Worm (Caenorhabditis elegans): Measurements from ENCODE around the gene K10H10.12.

K10H10.12 gene

ce11 chrII:14494414-14494463, 11.9 kb downstream of the K10H10.12 start, which contains the start of gene cysl-2:
Gene cysl-2, minus strand, starts transcription at chrII:14494451.
- TF ChIP-seq unc-30 (tag; optimal IDR thresholded peaks at IDR 0.05) (no peak), egl-27 (tag; optimal IDR thresholded peaks at IDR 0.05) (no peak), rnt-1 (tag; optimal IDR thresholded peaks at IDR 0.05) (no peak), Y116A8C.19 (tag; optimal IDR thresholded peaks at IDR 0.05; ENCODE audit: borderline replicate concordance) (no peak), unc-86 (tag; optimal IDR thresholded peaks at IDR 0.05) (no peak), mep-1 (tag; optimal IDR thresholded peaks at IDR 0.05) (no peak), C34B4.2 (tag; optimal IDR thresholded peaks at IDR 0.05) (no peak), lir-3 (tag; optimal IDR thresholded peaks at IDR 0.05; ENCODE audit: poor library complexity) (no peak), blmp-1 (tag; optimal IDR thresholded peaks at IDR 0.05) (no peak), efl-1 (optimal IDR thresholded peaks at IDR 0.05) (no peak), efl-1 (GFP tag; optimal IDR thresholded peaks at IDR 0.05 in 1 of 2) (no peak), zag-1 (tag; optimal IDR thresholded peaks at IDR 0.05) (no peak), nhr-71 (tag; optimal IDR thresholded peaks at IDR 0.05) (no peak), nhr-84 (tag; optimal IDR thresholded peaks at IDR 0.05) (no peak), unc-62 (GFP tag; optimal IDR thresholded peaks at IDR 0.05) (no peak), F16B12.6 (tag; optimal IDR thresholded peaks at IDR 0.05) (no peak), tlp-1 (tag; optimal IDR thresholded peaks at IDR 0.05) (no peak), nhr-28 (tag; optimal IDR thresholded peaks at IDR 0.05) (no peak), alr-1 (tag; optimal IDR thresholded peaks at IDR 0.05; ENCODE audit: borderline replicate concordance) (no peak), pqm-1 (tag; optimal IDR thresholded peaks at IDR 0.05) (no peak), nhr-90 (tag; optimal IDR thresholded peaks at IDR 0.05; ENCODE audit: poor library complexity) (no peak)

DNA sequence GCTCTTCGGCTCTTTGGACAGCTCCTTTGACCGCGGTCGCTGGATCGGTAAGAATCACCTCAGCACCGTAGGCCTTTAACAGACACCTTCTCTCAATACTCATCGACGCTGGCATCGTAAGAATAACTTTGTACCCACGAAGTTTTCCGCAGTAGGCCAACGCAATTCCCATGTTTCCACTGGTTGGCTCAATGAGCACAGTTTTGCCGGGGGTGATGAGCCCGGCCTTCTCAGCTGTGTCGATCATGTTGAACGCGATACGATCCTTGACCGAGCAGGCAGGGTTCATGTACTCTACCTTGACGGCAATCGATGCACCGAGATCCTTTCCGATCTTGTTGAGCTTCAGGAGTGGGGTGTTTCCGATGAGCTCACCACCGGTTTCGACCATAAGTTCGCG, 12.1 kb downstream of the K10H10.12 start:
- no peak for TF ChIP-seq mef-2 (tag; optimal IDR thresholded peaks at IDR 0.05)
- no peak for TF ChIP-seq unc-62 (GFP tag; optimal IDR thresholded peaks at IDR 0.05)
- no peak for TF ChIP-seq fkh-8 (tag; optimal IDR thresholded peaks at IDR 0.05)
- TF ChIP-seq nhr-19 (GFP tag; conservative IDR thresholded peaks at IDR 0.05), result no peak
- TF ChIP-seq lin-15B (tag; optimal IDR thresholded peaks at IDR 0.05), result no peak
- no peak for TF ChIP-seq ceh-82 (tag; optimal IDR thresholded peaks at IDR 0.05)
- TF ChIP-seq dsc-1 (tag; optimal IDR thresholded peaks at IDR 0.05), result no peak
- TF ChIP-seq rnt-1 (tag; optimal IDR thresholded peaks at IDR 0.05), result no peak
- TF ChIP-seq elt-3 (tag; optimal IDR thresholded peaks at IDR 0.05), result no peak
- no peak for TF ChIP-seq egl-27 (tag; optimal IDR thresholded peaks at IDR 0.05)
- TF ChIP-seq Y116A8C.19 (tag; optimal IDR thresholded peaks at IDR 0.05; ENCODE audit: borderline replicate concordance), result no peak
- TF ChIP-seq skn-1 (tag; optimal IDR thresholded peaks at IDR 0.05), result no peak
- TF ChIP-seq nhr-76 (tag; optimal IDR thresholded peaks at IDR 0.05), result no peak
- no peak for TF ChIP-seq efl-1 (optimal IDR thresholded peaks at IDR 0.05)
- TF ChIP-seq efl-1 (GFP tag; optimal IDR thresholded peaks at IDR 0.05 in 1 of 2), result no peak

DNA sequence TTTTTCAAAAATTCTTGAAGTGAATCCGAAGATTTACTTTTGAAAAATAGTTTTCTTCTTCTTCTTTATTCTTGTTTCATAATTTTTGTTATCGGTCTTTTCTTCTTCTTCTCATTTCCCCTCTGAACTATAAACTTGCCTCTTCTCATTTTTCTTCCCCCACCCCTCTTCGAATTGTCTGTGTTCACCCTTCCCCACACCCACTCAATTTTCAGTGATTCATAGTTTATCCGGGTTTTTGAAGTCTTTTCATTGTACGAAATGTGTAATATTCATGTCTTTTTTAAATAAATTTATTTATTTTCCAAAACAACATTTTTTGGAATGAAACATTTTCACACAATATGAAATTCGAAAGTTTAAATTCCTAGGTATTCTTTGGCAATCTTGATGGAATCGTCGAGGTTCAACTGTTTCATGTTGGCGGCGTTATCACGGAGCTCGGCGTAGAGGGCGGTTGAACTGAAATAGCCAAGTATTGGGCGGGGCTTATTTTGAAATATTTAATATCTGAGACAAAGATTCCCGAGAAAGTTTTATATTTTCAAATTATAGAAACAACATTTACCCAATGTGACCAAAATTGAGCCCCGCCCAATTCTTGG, 13.5 kb downstream of the K10H10.12 start:
- no peak for TF ChIP-seq elt-2 (tag; optimal IDR thresholded peaks at IDR 0.05)
- no peak for TF ChIP-seq sox-4 (tag; optimal IDR thresholded peaks at IDR 0.05)
- TF ChIP-seq elt-3 (tag; optimal IDR thresholded peaks at IDR 0.05), result no peak
- TF ChIP-seq hlh-4 (tag; optimal IDR thresholded peaks at IDR 0.05), result no peak

ce11 chrII:14489407-14489806, 16.7 kb downstream of the K10H10.12 start, which contains the start of gene vnut-1:
Gene vnut-1, plus strand, starts transcription at chrII:14489802.
- TF ChIP-seq F16B12.6 (tag; optimal IDR thresholded peaks at IDR 0.05), result no peak
- TF ChIP-seq zip-4 (GFP tag; optimal IDR thresholded peaks at IDR 0.05), result no peak
- TF ChIP-seq C16A3.4 (tag; optimal IDR thresholded peaks at IDR 0.05), result no peak
- TF ChIP-seq nhr-71 (tag; optimal IDR thresholded peaks at IDR 0.05), result peak; percentile 52
- TF ChIP-seq ztf-4 (tag; optimal IDR thresholded peaks at IDR 0.05), result no peak
- peak; percentile 39 for TF ChIP-seq nhr-90 (tag; optimal IDR thresholded peaks at IDR 0.05; ENCODE audit: poor library complexity)
- peak; percentile 72 for TF ChIP-seq nhr-85 (tag)
- no peak for TF ChIP-seq aly-2 (tag; optimal IDR thresholded peaks at IDR 0.05)
- no peak for TF ChIP-seq fos-1 (tag; optimal IDR thresholded peaks at IDR 0.05)
- no peak for TF ChIP-seq ceh-63 (GFP tag; optimal IDR thresholded peaks at IDR 0.05)
- TF ChIP-seq zag-1 (tag; optimal IDR thresholded peaks at IDR 0.05), result no peak
- TF ChIP-seq dpl-1 (GFP tag; optimal IDR thresholded peaks at IDR 0.05), result peak in 2 of 3 experiments; percentile 10 to 27
- TF ChIP-seq pqm-1 (tag; optimal IDR thresholded peaks at IDR 0.05), result no peak
- TF ChIP-seq nhr-19 (GFP tag; conservative IDR thresholded peaks at IDR 0.05), result no peak
- peak in 1 of 6 experiments; percentile 6 for TF ChIP-seq elt-3 (tag; optimal IDR thresholded peaks at IDR 0.05)
- TF ChIP-seq elt-2 (tag; optimal IDR thresholded peaks at IDR 0.05), result peak; percentile 50
- TF ChIP-seq mep-1 (tag; optimal IDR thresholded peaks at IDR 0.05), result peak; percentile 54
- TF ChIP-seq Y116A8C.19 (tag; optimal IDR thresholded peaks at IDR 0.05; ENCODE audit: borderline replicate concordance), result no peak
- peak; percentile 6 for TF ChIP-seq swsn-7 (tag; optimal IDR thresholded peaks at IDR 0.05)
- no peak for TF ChIP-seq lin-39 (tag; optimal IDR thresholded peaks at IDR 0.05)
- no peak for TF ChIP-seq hpl-2 (GFP tag; optimal IDR thresholded peaks at IDR 0.05)
- peak; percentile 97 for TF ChIP-seq blmp-1 (tag; optimal IDR thresholded peaks at IDR 0.05)
- TF ChIP-seq isw-1 (GFP tag; IDR thresholded peaks at IDR 0.05), result no peak
- no peak for TF ChIP-seq fkh-8 (tag; optimal IDR thresholded peaks at IDR 0.05)
- peak; percentile 37 for TF ChIP-seq nhr-20 (tag; optimal IDR thresholded peaks at IDR 0.05)
- no peak for TF ChIP-seq egl-27 (tag; optimal IDR thresholded peaks at IDR 0.05)
- TF ChIP-seq sptf-1 (tag; optimal IDR thresholded peaks at IDR 0.05), result no peak
